Fruit fly (Drosophila melanogaster): ENCODE results near the gene CG46309.

The CG46309 gene

DNA sequence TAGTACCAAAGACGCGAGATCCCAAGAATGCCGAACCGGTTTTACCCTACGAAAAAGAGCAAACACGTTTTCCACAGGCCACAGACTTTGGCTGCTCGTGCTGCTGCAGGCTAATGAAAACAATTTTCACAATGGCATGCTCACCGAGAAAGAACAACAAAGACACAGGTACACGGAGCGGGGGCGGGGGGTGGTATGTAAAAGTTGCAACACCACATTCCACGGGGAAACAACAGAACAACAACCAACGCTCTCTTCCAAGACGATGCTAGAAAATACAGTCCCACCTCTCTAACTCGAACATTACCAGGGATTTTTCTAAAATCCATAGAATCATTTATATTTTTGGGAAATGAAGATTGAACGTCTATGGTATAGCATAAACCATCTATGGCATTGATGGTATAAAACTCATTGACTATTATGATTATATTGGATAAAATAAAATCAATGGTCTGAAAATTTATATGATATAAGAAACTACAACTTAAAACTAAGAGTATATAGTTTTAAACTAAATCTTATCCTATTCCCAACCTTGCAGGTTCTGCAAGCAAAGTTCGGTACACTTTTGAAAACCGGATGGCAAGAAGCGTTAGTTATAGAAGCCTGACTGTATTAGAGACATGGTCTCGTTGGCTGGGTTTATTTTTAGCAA, 30.0 kb upstream of the CG46309 start:
- TF ChIP-seq noc (tag; optimal IDR thresholded peaks at IDR 0.05), result no peak

DNA sequence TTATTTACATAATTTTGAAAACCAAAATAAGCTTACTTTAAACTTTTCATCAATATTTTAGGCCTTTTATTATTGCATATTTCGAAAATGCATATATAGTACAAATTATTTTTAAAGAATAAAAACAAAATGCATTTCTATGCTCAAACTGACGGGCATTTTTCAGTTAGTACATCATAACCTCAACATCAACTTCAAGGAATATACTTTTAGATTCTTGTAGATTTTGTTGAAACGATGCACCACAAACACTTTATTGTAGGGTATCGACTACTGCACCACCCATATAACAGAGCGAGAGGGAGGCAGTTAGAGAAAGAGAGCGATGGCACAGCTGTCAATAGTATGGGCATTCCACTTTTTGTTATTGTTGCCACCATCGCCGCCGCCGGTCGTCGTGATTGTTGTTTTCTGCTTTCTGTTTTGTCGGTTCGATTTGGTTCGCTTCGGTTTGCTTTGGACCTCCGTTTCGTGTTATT, 28.2 kb upstream of the CG46309 start:
- peak; percentile 67 for TF ChIP-seq noc (tag; optimal IDR thresholded peaks at IDR 0.05)

DNA sequence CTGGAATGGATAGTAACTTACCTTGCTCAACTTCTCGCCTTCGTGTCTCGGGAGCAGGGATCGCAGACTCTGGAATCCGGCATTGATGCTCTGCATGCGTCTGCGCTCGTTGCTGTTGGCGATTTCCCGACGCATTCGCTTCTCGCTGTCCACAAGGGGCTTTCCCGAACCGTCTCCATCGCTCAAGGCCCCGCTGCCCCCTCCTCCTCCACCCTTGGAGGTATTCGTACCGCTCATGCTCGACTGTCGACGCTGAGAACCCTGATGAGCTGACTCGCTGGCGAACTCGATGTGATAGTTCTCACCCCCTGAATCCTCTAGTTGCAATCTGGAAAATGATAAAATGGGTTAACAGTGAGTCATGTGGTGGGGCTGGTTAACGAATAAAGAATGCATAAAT, 27.3 kb upstream of the CG46309 start:
- no peak for TF ChIP-seq noc (tag; optimal IDR thresholded peaks at IDR 0.05)

DNA sequence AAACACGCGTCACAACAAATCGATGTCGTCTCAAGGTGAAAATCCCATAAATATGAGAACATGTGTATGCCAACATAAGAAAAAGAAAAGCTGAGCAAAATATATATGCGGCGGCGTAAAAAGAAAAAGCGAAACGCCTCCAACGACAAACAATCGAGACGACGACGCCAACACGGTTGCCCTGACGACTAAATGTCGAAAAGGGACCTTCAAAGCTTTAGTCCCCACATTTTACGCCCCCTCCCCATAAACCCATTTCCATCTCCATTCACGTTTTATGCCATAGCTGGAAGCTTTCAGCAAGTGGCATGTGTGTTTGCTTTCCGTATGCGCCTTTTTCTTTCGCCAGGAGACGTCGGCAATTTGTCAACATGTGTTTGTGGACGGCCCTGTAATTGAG, 26.3 kb upstream of the CG46309 start:
- TF ChIP-seq noc (tag; optimal IDR thresholded peaks at IDR 0.05), result no peak

DNA sequence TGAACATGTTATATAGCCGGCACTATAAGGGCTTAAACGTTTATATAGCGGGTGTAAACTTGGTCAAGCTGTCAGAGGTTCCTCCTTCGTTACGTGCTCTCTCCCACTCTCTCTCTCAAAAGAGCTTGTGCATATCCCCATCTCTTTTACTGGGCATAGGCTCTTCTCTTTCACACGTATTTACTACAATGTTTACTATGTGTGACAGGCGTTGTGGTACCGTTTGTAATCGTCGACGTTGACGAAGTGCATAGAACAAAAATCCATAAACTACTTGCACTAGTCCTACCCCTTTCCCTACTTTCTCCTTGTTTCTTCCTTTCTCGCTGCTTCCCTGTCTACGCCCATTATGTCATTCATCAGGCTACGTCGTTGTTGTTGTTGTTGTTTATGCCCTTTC, 25.2 kb upstream of the CG46309 start:
- TF ChIP-seq noc (tag; optimal IDR thresholded peaks at IDR 0.05), result no peak

DNA sequence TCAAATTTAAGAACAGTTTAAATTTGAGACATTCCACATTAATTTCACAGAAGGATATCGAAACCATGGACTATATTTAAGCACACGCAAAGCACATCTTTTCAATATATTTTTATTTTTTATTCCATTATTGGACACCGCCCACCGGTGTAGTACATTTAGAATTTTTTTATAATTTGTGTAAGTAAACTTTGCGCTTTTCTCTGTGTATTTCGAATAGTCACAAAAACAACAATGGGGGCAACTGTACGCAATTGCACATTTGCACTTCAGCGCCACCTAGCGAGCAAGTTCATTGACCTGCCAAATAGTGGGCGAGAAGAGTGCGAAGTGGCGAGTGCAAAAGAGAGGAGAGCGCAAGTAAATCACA, 24.2 kb upstream of the CG46309 start:
- no peak for TF ChIP-seq noc (tag; optimal IDR thresholded peaks at IDR 0.05)

DNA sequence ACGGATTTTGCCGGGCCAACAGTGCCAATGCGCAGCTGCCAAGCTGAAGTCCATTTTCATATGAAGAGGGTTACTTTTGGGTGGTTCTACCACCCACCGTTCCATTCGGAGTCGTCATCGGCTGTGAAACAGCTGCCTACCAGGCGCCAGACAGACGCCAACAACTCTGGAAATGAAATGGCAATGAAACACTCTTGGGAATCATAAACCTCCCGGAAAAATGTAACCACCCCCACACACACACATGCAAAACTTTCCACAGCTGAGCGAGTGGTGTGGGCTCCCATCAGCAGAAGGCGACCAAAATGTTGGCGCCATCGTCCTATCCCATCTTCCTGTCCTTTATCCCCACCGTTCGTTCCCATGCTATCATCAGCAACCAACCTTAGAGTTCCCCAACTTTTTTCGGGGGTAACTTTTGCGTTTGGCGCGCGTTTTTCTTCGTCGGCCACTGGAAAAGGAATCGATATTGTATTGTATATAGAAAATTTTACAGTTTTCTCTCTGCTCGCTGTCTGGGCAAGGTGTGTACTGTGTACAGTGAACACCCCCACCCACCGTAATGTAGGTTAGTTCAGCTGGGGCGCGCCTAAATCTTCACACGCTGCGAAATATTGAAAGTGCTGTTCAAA, 23.7 kb upstream of the CG46309 start:
- no peak for TF ChIP-seq noc (tag; optimal IDR thresholded peaks at IDR 0.05)

DNA sequence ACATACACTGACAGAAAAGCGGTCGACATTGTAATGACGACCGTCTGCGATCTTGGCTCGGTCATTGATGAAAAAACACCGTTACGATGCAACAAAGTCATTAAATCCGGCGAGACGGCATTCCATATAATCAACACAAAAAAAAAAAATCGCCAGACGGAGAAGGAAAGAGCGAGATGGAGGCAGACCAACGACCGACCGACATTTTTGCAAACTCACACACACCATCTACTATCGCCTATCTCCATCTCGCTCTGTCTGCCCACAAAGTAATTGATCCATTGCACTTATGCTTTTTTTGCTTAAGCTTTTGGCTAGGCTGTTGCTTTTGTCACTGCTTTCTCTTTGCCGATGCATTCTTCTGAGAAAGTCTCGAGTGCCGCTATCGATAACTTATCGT, 22.5 kb upstream of the CG46309 start:
- no peak for TF ChIP-seq noc (tag; optimal IDR thresholded peaks at IDR 0.05)

DNA sequence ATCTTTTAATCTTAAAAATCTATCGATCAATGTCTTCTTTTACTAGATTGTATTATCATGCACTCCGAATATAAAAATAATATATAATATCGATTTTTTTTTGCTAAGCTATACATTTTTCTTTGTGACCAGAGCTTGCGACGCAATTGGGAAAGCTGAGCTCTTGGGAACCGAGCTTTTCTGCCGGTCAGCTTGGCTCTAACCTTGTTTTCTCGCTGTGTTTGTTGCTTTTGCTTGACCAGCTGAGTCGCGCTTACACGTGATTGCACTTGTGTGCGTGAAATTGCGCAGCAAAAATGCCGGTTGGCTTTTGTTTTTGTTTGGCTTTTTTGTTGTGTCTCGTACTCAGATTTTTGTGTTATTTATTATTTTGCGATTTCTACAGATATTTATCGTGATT, 21.9 kb upstream of the CG46309 start:
- no peak for TF ChIP-seq noc (tag; optimal IDR thresholded peaks at IDR 0.05)

DNA sequence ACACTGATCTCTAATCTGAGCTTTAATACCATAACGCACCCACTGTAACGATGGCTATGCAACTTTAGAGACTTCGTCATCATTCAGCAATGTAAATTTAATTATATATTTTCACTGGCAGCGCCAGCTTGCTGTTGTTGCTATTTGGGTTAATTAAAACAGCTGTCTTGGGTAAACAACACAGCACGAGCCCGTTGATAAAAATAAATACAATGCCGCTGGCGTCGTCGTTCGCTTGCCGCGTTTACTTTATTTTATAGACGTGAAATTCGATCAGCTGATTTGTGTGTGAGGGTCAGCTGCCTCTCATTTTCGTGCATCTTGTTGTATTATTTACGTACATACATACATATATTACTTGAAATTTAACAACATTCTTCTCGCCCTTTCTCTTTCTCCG, 21.1 kb upstream of the CG46309 start:
- no peak for TF ChIP-seq noc (tag; optimal IDR thresholded peaks at IDR 0.05)

DNA sequence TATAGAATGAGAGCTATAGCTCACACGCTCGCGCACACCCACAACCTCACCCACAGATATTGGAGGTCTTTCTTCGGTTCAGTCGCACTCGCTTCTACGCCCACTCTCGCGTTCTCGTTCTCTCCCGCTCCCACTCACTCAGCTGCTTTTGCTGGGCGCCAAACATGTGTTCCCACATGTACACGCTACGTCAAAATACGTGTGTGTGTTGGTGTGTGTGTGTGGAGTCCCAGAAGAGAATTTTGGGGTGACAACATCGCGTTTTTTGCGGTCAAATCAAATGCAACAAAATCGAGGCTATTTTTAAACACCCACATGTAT, 19.9 kb upstream of the CG46309 start:
- no peak for TF ChIP-seq noc (tag; optimal IDR thresholded peaks at IDR 0.05)

DNA sequence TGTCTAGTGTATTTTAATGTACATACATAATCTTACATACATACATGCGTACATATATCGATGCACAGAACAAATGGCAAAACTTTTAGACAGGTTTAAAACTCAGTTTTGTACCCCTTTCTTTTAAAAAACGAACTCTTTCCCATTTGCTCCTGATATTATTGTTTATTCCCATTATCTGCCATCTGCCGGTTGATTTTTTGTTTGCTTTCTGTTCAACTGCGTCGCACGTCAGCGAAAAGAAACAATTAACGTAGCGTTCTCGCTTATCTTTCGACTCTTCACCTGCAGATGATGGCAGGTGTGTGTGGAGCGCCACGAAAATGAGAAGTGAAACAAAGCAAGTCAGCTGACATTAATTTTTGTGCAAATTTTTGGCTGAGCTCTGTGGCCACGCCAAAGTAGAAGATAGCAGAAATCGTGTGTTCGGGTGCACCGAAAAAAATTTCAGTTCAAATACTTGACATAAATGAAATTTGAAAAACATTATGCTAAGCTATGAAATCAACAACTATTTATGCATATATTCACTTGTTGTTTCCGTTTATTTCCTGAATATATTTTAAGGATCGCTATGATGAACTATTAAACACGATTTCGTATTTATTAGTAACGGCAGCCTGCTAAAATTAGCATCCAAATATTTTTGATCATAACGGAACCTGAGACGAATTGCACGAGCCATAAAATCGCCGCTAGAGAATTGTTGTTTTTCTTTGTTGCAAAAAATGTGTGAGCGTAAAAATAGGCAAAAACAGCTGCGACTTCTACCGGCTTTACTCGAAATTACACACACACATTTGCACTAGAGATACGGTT, 19.3 kb upstream of the CG46309 start:
- peak; percentile 92 for TF ChIP-seq noc (tag; optimal IDR thresholded peaks at IDR 0.05)

DNA sequence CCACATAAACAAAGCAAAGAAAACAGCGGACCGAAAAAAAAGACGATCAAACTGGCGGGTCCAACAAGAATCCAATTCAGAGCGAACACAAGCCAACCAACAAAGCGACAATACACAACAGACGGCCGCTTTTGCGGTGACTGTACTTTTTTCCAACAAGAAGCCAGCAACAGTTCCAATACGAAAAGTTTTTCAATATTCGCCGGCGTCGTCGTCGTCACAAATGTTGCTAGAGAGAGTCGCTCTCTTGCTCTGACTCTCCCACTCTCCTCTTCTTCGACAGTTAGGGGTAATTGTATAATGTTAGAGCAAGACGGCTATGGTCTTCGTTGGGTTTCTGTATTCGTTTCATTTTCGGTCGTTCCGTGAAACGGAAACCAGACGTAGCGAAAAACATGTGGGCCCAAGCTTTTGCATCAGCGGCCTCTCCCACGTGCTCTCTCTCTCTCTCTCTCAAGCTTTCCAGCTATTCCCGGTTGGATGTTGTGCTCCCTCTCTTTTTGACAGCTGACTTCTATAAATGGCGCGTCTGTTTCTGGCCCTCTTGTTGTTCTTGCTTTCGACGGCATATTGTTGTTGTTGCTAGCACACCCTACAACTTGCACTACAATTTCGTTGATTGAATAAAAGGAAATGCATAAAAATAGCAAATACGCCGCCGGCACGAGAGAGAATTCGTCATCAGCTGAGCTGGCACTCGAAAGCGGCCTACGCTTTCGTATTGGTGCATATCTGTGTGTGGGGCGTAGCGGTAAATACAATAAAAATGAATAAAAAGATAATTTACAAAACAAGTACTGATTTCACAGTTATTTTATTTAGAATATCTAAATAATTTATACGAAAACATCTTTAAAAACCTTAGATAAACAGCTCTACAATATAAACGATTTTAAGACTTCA, 17.9 kb upstream of the CG46309 start:
- TF ChIP-seq noc (tag; optimal IDR thresholded peaks at IDR 0.05), result peak; percentile 73

DNA sequence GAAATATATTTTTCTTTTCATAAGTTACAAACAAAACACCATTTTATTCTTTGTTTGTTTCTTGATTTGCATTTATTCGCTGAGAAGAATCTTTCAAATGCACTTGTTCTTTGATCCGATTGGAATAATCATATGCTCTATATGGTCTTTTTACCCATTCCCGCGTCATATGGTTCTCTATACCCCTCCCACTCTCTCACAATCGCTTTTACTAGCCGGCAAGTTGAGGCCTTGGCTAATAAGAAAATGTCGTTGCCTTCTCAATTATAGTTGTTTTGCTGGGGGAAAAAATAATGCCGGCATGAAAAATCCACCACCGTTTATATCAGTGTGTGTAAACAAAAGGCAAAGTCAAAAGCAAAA, 17.3 kb upstream of the CG46309 start:
- no peak for TF ChIP-seq noc (tag; optimal IDR thresholded peaks at IDR 0.05)

DNA sequence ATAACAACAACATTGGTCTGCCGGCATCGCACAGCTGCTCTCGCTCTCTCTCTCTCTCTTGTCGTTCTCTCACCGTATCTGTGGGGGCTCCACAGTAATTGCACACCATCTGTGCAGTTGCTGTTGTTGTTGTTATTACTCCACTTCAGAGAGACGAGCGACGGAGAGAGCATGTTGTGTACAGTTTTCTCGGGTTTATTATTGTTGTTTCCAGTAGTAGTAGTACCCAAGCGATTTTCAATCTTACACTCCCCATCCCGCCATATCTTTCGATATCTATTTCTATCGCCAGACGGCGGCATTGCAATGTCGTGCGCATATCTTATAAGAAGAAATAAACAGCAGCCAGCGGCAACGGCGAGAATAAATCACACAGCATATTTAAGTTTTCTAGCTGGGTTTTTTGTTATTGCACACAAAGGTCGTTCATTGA, 16.5 kb upstream of the CG46309 start:
- TF ChIP-seq noc (tag; optimal IDR thresholded peaks at IDR 0.05), result no peak
